Fruit fly (Drosophila melanogaster) whole organism, embryonic: ENCODE measurements around the gene Cpr30B.

Experiments
- Bteb2 ChIP-seq: fragments of 200-800 bp; sonication (Bioruptor generic); optimal IDR thresholded peaks from 2 replicates; lab custom pipeline; 2016; ENCODE audit warnings: missing biosample characterization, missing genetic modification characterization
- CG11504 ChIP-seq: fragments of 200-800 bp; sonication (Bioruptor generic); optimal IDR thresholded peaks from 3 replicates; lab custom pipeline; 2019; ENCODE audit warnings: missing biosample characterization, mild to moderate bottlenecking, missing genetic modification characterization, moderate library complexity
- CG11723 ChIP-seq: fragments of 200-800 bp; sonication (Bioruptor generic); optimal IDR thresholded peaks from 2 replicates; lab custom pipeline; 2017; ENCODE audit warnings: missing biosample characterization, mild to moderate bottlenecking, missing genetic modification characterization
- CG16779 ChIP-seq: fragments of 200-800 bp; sonication (Bioruptor generic); IDR thresholded peaks from 2 replicates; pipeline ENCODE4 v1.3.6; 2022; ENCODE audit warnings: missing biosample characterization, missing genetic modification characterization
- CG16815 ChIP-seq: fragments of 200-800 bp; sonication (Bioruptor generic); optimal IDR thresholded peaks from 3 replicates; lab custom pipeline; 2017; ENCODE audit warnings: missing biosample characterization, mild to moderate bottlenecking, missing genetic modification characterization
- CG17568 ChIP-seq: fragments of 200-800 bp; sonication (Bioruptor generic); optimal IDR thresholded peaks from 2 replicates; lab custom pipeline; 2018; ENCODE audit warnings: missing biosample characterization, mild to moderate bottlenecking, missing genetic modification characterization, moderate library complexity
- CG2202 ChIP-seq: fragments of 200-800 bp; sonication (Bioruptor generic); optimal IDR thresholded peaks from 2 replicates; lab custom pipeline; 2018; ENCODE audit warnings: missing biosample characterization, mild to moderate bottlenecking, missing genetic modification characterization
- CG32772 ChIP-seq: fragments of 200-800 bp; sonication (Bioruptor generic); IDR thresholded peaks from 2 replicates; pipeline ENCODE4 v1.3.6; 2022; ENCODE audit warnings: missing biosample characterization, missing genetic modification characterization
- CG3281 ChIP-seq: fragments of 200-800 bp; sonication (Bioruptor generic); optimal IDR thresholded peaks from 3 replicates; lab custom pipeline; 2017; ENCODE audit warnings: missing biosample characterization, mild to moderate bottlenecking, missing genetic modification characterization
- CG3995 ChIP-seq: fragments of 200-800 bp; sonication (Bioruptor generic); optimal IDR thresholded peaks from 3 replicates; lab custom pipeline; 2016; ENCODE audit warnings: missing biosample characterization, missing genetic modification characterization
- CG8281 ChIP-seq: fragments of 200-800 bp; sonication (Bioruptor generic); optimal IDR thresholded peaks from 2 replicates; lab custom pipeline; 2018; ENCODE audit warnings: missing biosample characterization, mild to moderate bottlenecking, missing genetic modification characterization, moderate library complexity
- CG8478 ChIP-seq: fragments of >200 bp; optimal IDR thresholded peaks from 2 replicates; lab custom pipeline; 2018
- CG9215 ChIP-seq: fragments of 200-800 bp; sonication (Bioruptor generic); IDR thresholded peaks from 2 replicates; pipeline ENCODE4 v1.3.6; 2022; ENCODE audit warnings: missing biosample characterization, missing genetic modification characterization
- CHES-1-like ChIP-seq: fragments of 200-800 bp; sonication (Bioruptor generic); optimal IDR thresholded peaks from 2 replicates; lab custom pipeline; 2016; ENCODE audit warnings: missing biosample characterization, missing genetic modification characterization
- Camta ChIP-seq: fragments of 200-800 bp; sonication (Bioruptor generic); optimal IDR thresholded peaks from 2 replicates; lab custom pipeline; 2016; ENCODE audit warnings: missing biosample characterization, missing genetic modification characterization
- CoRest ChIP-seq: fragments of 200-800 bp; sonication (Bioruptor generic); optimal IDR thresholded peaks from 3 replicates; lab custom pipeline; 2018; ENCODE audit warnings: missing biosample characterization, mild to moderate bottlenecking, missing genetic modification characterization, moderate library complexity
- Dip3 ChIP-seq: fragments of 200-800 bp; sonication (Bioruptor generic); optimal IDR thresholded peaks from 3 replicates; lab custom pipeline; 2016; ENCODE audit warnings: missing biosample characterization, missing genetic modification characterization
- Drgx ChIP-seq: fragments of 200-800 bp; sonication (Bioruptor generic); IDR thresholded peaks from 2 replicates; pipeline ENCODE4 v1.3.6; 2022; ENCODE audit warnings: missing biosample characterization, missing genetic modification characterization
- Gsc ChIP-seq: fragments of 200-800 bp; sonication (Bioruptor generic); IDR thresholded peaks from 2 replicates; pipeline ENCODE4 v1.3.6; 2022; ENCODE audit warnings: missing biosample characterization, missing genetic modification characterization
- H2.0 ChIP-seq: fragments of 200-800 bp; sonication (Bioruptor generic); IDR thresholded peaks from 2 replicates; pipeline ENCODE4 v1.3.6; 2022; ENCODE audit warnings: missing biosample characterization, missing genetic modification characterization
- HLH3B ChIP-seq: fragments of 200-800 bp; sonication (Bioruptor generic); IDR thresholded peaks from 2 replicates; pipeline ENCODE4 v1.3.6; 2022; ENCODE audit warnings: missing biosample characterization, missing genetic modification characterization
- Lhr ChIP-seq: fragments of 200-800 bp; sonication (Bioruptor generic); optimal IDR thresholded peaks from 3 replicates; lab custom pipeline; 2017; ENCODE audit warnings: mild to moderate bottlenecking, missing biosample characterization, missing genetic modification reagents, missing genetic modification characterization
- MTF-1 ChIP-seq: fragments of 200-800 bp; sonication (Bioruptor generic); optimal IDR thresholded peaks from 2 replicates; lab custom pipeline; 2018; ENCODE audit warnings: missing biosample characterization, mild to moderate bottlenecking, missing genetic modification characterization, borderline replicate concordance
- Med ChIP-seq: fragments of 200-800 bp; sonication (Bioruptor generic); peaks from one replicate; lab custom pipeline; 2016; ENCODE audit warnings: missing biosample characterization, missing genetic modification characterization, mild to moderate bottlenecking, inconsistent platforms, moderate library complexity
- Ptx1 ChIP-seq: fragments of 200-800 bp; sonication (Bioruptor generic); IDR thresholded peaks from 2 replicates; pipeline ENCODE4 v1.3.6; 2022; ENCODE audit warnings: missing biosample characterization, missing genetic modification characterization
- Spps ChIP-seq: fragments of 200-800 bp; sonication (Bioruptor generic); optimal IDR thresholded peaks from 2 replicates; lab custom pipeline; 2018; ENCODE audit warnings: missing biosample characterization, mild to moderate bottlenecking, missing genetic modification characterization
- Usf ChIP-seq: fragments of 200-800 bp; sonication (Bioruptor generic); optimal IDR thresholded peaks from 2 replicates; lab custom pipeline; 2017; ENCODE audit warnings: missing genotype, missing biosample characterization, missing genetic modification characterization
- ac ChIP-seq: fragments of 200-800 bp; sonication (Bioruptor generic); optimal IDR thresholded peaks from 3 replicates; lab custom pipeline; 2017; ENCODE audit warnings: missing biosample characterization, mild to moderate bottlenecking, missing genetic modification characterization
- al ChIP-seq: fragments of 200-800 bp; sonication (Bioruptor generic); IDR thresholded peaks from 2 replicates; pipeline ENCODE4 v1.3.6; 2022; ENCODE audit warnings: missing biosample characterization, missing genetic modification characterization
- amos ChIP-seq: fragments of 200-800 bp; sonication (Bioruptor generic); IDR thresholded peaks from 2 replicates; pipeline ENCODE4 v1.3.6; 2022; ENCODE audit warnings: missing biosample characterization, missing genetic modification characterization; ENCODE audit not compliant: partially characterized antibody
- cas ChIP-seq: fragments of 200-800 bp; sonication (Bioruptor generic); IDR thresholded peaks from 2 replicates; pipeline ENCODE4 v1.3.6; 2022; ENCODE audit warnings: missing biosample characterization, missing genetic modification characterization
- ci ChIP-seq: fragments of 200-800 bp; sonication (Bioruptor generic); IDR thresholded peaks from 3 replicates; pipeline ENCODE4 v1.3.6; 2022; ENCODE audit warnings: missing biosample characterization, missing genetic modification characterization
- fd96Cb ChIP-seq: fragments of 200-800 bp; sonication (Bioruptor generic); optimal IDR thresholded peaks from 2 replicates; lab custom pipeline; 2018; ENCODE audit warnings: missing biosample characterization, mild to moderate bottlenecking, missing genetic modification characterization, moderate library complexity
- gfzf ChIP-seq: fragments of 200-800 bp; sonication (Bioruptor generic); optimal IDR thresholded peaks from 2 replicates; lab custom pipeline; 2016; ENCODE audit warnings: missing biosample characterization, mild to moderate bottlenecking, missing genetic modification characterization, moderate library complexity
- gro ChIP-seq: fragments of 200-800 bp; sonication (Bioruptor generic); optimal IDR thresholded peaks from 2 replicates; lab custom pipeline; 2016; ENCODE audit warnings: missing biosample characterization, missing genetic modification characterization
- ham ChIP-seq: fragments of 200-800 bp; sonication (Bioruptor generic); IDR thresholded peaks from 2 replicates; pipeline ENCODE4 v1.3.6; 2022; ENCODE audit warnings: missing biosample characterization, missing genetic modification characterization
- hbn ChIP-seq: fragments of 200-800 bp; sonication (Bioruptor generic); IDR thresholded peaks from 2 replicates; pipeline ENCODE4 v1.3.6; 2022; ENCODE audit warnings: missing biosample characterization, missing genetic modification characterization; ENCODE audit not compliant: partially characterized antibody
- jing ChIP-seq: fragments of 200-800 bp; sonication (Bioruptor generic); optimal IDR thresholded peaks from 2 replicates; lab custom pipeline; 2018; ENCODE audit warnings: missing biosample characterization, mild to moderate bottlenecking, missing genetic modification characterization
- kay ChIP-seq: fragments of 200-800 bp; sonication (Bioruptor generic); optimal IDR thresholded peaks from 2 replicates; lab custom pipeline; 2016; ENCODE audit warnings: missing biosample characterization, missing genetic modification characterization
- ken ChIP-seq: fragments of 200-800 bp; sonication (Bioruptor generic); IDR thresholded peaks from 3 replicates; pipeline ENCODE4 v1.3.6; 2022; ENCODE audit warnings: missing biosample characterization, missing genetic modification characterization
- maf-S ChIP-seq: fragments of 200-800 bp; sonication (Bioruptor generic); optimal IDR thresholded peaks from 2 replicates; lab custom pipeline; 2016; ENCODE audit warnings: missing biosample characterization, missing genetic modification characterization
- phol ChIP-seq: fragments of 200-800 bp; sonication (Bioruptor generic); optimal IDR thresholded peaks from 3 replicates; lab custom pipeline; 2018; ENCODE audit warnings: missing biosample characterization, mild to moderate bottlenecking, missing genetic modification characterization, moderate library complexity
- ro ChIP-seq: fragments of 200-800 bp; sonication (Bioruptor generic); IDR thresholded peaks from 2 replicates; pipeline ENCODE4 v1.3.6; 2022; ENCODE audit warnings: missing biosample characterization, missing genetic modification characterization
- schlank ChIP-seq: fragments of 200-800 bp; sonication (Bioruptor generic); optimal IDR thresholded peaks from 2 replicates; lab custom pipeline; 2018; ENCODE audit warnings: missing biosample characterization, mild to moderate bottlenecking, missing genetic modification characterization
- sisA ChIP-seq: fragments of 200-800 bp; sonication (Bioruptor generic); IDR thresholded peaks from 2 replicates; pipeline ENCODE4 v1.3.6; 2022; ENCODE audit warnings: missing biosample characterization, missing genetic modification characterization
- so ChIP-seq: fragments of 200-800 bp; sonication (Bioruptor generic); IDR thresholded peaks from 3 replicates; pipeline ENCODE4 v1.3.6; 2022; ENCODE audit warnings: missing biosample characterization, missing genetic modification characterization
- tio ChIP-seq: fragments of 200-800 bp; sonication (Bioruptor generic); optimal IDR thresholded peaks from 2 replicates; lab custom pipeline; 2017; ENCODE audit warnings: missing biosample characterization, missing genetic modification characterization, inconsistent platforms
- tll ChIP-seq, 2 experiments: fragments of 200-800 bp in 1 of 2; fragments of >200 bp in 1 of 2; sonication (Bioruptor generic) in 1 of 2; optimal IDR thresholded peaks; 2 replicates each; lab custom pipeline; 2017 to 2019; ENCODE audit warnings: missing biosample characterization in 2 of 2, missing genetic modification characterization in 2 of 2, mild to moderate bottlenecking in 1 of 2, moderate library complexity in 1 of 2
- wor ChIP-seq: fragments of 200-800 bp; sonication (Bioruptor generic); IDR thresholded peaks from 2 replicates; pipeline ENCODE4 v1.3.6; 2022; ENCODE audit warnings: missing biosample characterization, missing genetic modification characterization

Cpr30B gene

DNA sequence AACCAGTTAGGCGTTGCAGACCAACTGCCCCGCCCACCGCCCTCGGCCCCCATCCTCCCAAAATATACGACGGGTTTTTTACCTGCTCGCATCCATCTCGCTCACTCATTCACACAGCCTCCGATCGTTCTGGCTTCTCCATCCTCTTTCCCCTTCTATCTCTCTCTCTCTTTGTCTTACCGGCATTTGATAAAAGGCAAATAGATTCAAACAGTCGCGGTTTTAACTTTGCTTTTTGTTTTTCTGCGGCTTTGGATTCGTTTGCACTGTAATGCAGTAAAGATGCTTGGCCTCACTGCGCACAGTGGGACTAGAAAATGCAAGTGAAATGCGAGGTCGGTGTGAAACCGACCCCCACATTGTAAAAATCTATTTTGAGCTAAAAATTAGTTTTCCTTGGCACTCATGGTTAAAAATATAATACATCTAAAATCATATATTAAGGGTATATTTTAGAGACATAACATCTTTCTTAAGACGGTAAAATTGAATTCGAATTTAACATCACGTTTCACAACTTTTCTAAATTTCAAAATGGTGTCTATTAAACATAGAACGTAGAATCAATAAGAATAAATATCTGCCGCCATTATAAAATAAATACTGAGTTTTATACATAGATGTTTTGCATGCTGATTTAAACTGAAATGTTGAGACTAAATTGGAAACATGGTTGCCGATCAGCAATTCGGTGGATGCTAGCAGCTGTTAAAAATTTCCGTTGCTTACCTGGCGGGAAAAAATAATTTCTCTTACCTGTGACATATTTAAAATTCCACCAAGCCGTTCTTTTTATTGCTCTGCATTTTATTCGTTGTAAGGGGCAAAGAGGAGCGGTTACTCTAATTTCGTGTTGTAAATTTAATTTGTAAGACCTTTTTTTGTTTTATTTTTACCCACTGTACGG, 46.0 kb upstream of the Cpr30B start (continued):
- TF ChIP-seq MTF-1 (GFP tag; lab: Kevin White, UChicago) (no peak), maf-S (GFP tag; lab: Kevin White, UChicago) (no peak), amos (GFP tag; lab: Robert Waterston, UW) (no peak), gfzf (peak; percentile 2), ham (GFP tag; lab: Robert Waterston, UW) (no peak), Bteb2 (GFP tag; lab: Kevin White, UChicago) (no peak), CG9215 (GFP tag; lab: Robert Waterston, UW) (no peak), phol (tag; lab: Kevin White, UChicago) (peak; percentile 25), Gsc (GFP tag; lab: Robert Waterston, UW) (no peak), cas (GFP tag; lab: Robert Waterston, UW) (no peak), CG17568 (GFP tag; lab: Kevin White, UChicago) (no peak), CG8478 (lab: Kevin White, UChicago) (no peak), CoRest (tag; lab: Kevin White, UChicago) (no peak), ac (GFP tag; lab: Kevin White, UChicago) (no peak), tll (GFP tag; optimal IDR thresholded peaks at IDR 0.05; lab: Kevin White, UChicago) (peak in 1 of 2 experiments; percentile 74), gro (GFP tag; lab: Kevin White, UChicago) (no peak), tio (no peak), ro (no peak), Dip3 (no peak), HLH3B (GFP tag; lab: Robert Waterston, UW) (0 out of 2 replicates have a peak, but pooled peaks have one; percentile 24), CG32772 (GFP tag; lab: Robert Waterston, UW) (0 out of 2 replicates have a peak, but pooled peaks have one; percentile 9), jing (GFP tag; lab: Kevin White, UChicago) (no peak), CG16779 (GFP tag; lab: Robert Waterston, UW) (no peak), CG16815 (no peak), so (GFP tag; lab: Robert Waterston, UW) (0 out of 3 replicates have a peak, but pooled peaks have one; percentile 14), al (no peak), hbn (no peak), fd96Cb (tag; lab: Kevin White, UChicago) (peak; percentile 14), sisA (GFP tag; lab: Robert Waterston, UW) (peak; percentile 25; the same call in 1 of the 2 replicates), ci (GFP tag; lab: Robert Waterston, UW) (peak; percentile 64), schlank (no peak), CG3995 (GFP tag; lab: Kevin White, UChicago) (no peak), wor (GFP tag; lab: Robert Waterston, UW) (no peak), CG11723 (GFP tag; lab: Kevin White, UChicago) (no peak), CG11504 (tag; lab: Kevin White, UChicago) (no peak), CG3281 (GFP tag; lab: Kevin White, UChicago) (no peak), Med (GFP tag; lab: Kevin White, UChicago) (peak; percentile 85), H2.0 (GFP tag; lab: Robert Waterston, UW) (peak; percentile 38; the same call in 1 of the 2 replicates), Usf (GFP tag; lab: Kevin White, UChicago) (no peak), Camta (GFP tag; lab: Kevin White, UChicago) (no peak), CG8281 (tag; lab: Kevin White, UChicago) (no peak), CHES-1-like (no peak), ken (GFP tag; lab: Robert Waterston, UW) (no peak), kay (GFP tag; lab: Kevin White, UChicago) (no peak), CG2202 (no peak), Ptx1 (GFP tag; lab: Robert Waterston, UW) (peak; percentile 41), Lhr (GFP tag; lab: Kevin White, UChicago) (no peak), Drgx (GFP tag; lab: Robert Waterston, UW) (peak; percentile 47), Spps (tag; lab: Kevin White, UChicago) (no peak)
